Fruit fly (Drosophila melanogaster): ENCODE data around the gene Snm1.

Gene Snm1

dm6 chr3R:5599521-5600360, 44.9 kb downstream of the Snm1 start:
- TF ChIP-seq CG11617 (GFP tag; optimal IDR thresholded peaks at IDR 0.05) (no peak), toe (GFP tag; optimal IDR thresholded peaks at IDR 0.05) (no peak), ovo (GFP tag; optimal IDR thresholded peaks at IDR 0.05) (peak; percentile 4), cnc (optimal IDR thresholded peaks at IDR 0.05) (no peak), CG12768 (GFP tag; optimal IDR thresholded peaks at IDR 0.05) (no peak), CG7045 (GFP tag; optimal IDR thresholded peaks at IDR 0.05) (no peak), pad (GFP tag; optimal IDR thresholded peaks at IDR 0.05) (no peak), CG7101 (tag; optimal IDR thresholded peaks at IDR 0.05) (no peak), CG14711 (tag; optimal IDR thresholded peaks at IDR 0.05) (peak; percentile 36), CG5204 (GFP tag; optimal IDR thresholded peaks at IDR 0.05) (no peak), bab1 (GFP tag; optimal IDR thresholded peaks at IDR 0.05) (no peak), CG1620 (GFP tag; optimal IDR thresholded peaks at IDR 0.05) (no peak), Crg-1 (GFP tag; optimal IDR thresholded peaks at IDR 0.05) (no peak), Mnt (GFP tag; optimal IDR thresholded peaks at IDR 0.05) (peak; percentile 97), tj (GFP tag; optimal IDR thresholded peaks at IDR 0.05) (peak; percentile 8), Clk (GFP tag; optimal IDR thresholded peaks at IDR 0.05) (no peak), CG33017 (tag; optimal IDR thresholded peaks at IDR 0.05) (no peak), cic (GFP tag; optimal IDR thresholded peaks at IDR 0.05) (peak; percentile 45), kay (GFP tag; ENCODE audit: borderline replicate concordance) (no peak), Hr96 (GFP tag; optimal IDR thresholded peaks at IDR 0.05) (no peak)

- TF ChIP-seq toe (GFP tag; optimal IDR thresholded peaks at IDR 0.05) (no peak), CG33017 (tag; optimal IDR thresholded peaks at IDR 0.05) (peak; percentile 74), Crg-1 (GFP tag; optimal IDR thresholded peaks at IDR 0.05) (no peak), CG5204 (GFP tag; optimal IDR thresholded peaks at IDR 0.05) (no peak), Clk (GFP tag; optimal IDR thresholded peaks at IDR 0.05) (no peak), CG12768 (GFP tag; optimal IDR thresholded peaks at IDR 0.05) (peak; percentile 87), kay (GFP tag; ENCODE audit: borderline replicate concordance) (peak; percentile 97), cnc (optimal IDR thresholded peaks at IDR 0.05) (peak; percentile 63 to 95), CG1620 (GFP tag; optimal IDR thresholded peaks at IDR 0.05) (peak; percentile 32), tj (GFP tag; optimal IDR thresholded peaks at IDR 0.05) (peak; percentile 67), CG11617 (GFP tag; optimal IDR thresholded peaks at IDR 0.05) (peak; percentile 65), Mnt (GFP tag; optimal IDR thresholded peaks at IDR 0.05) (peak; percentile 96), pad (GFP tag; optimal IDR thresholded peaks at IDR 0.05) (peak; percentile 67), CG7101 (tag; optimal IDR thresholded peaks at IDR 0.05) (peak; percentile 69), ovo (GFP tag; optimal IDR thresholded peaks at IDR 0.05) (peak; percentile 76), CG7045 (GFP tag; optimal IDR thresholded peaks at IDR 0.05) (peak; percentile 66), bab1 (GFP tag; optimal IDR thresholded peaks at IDR 0.05) (peak; percentile 49), Hr96 (GFP tag; optimal IDR thresholded peaks at IDR 0.05) (no peak), CG14711 (tag; optimal IDR thresholded peaks at IDR 0.05) (no peak), cic (GFP tag; optimal IDR thresholded peaks at IDR 0.05) (peak; percentile 87)
These were observed 45.6 kb downstream of the Snm1 start for dm6 chr3R:5600361-5601043.

dm6 chr3R:5601044-5601523, 46.2 kb downstream of the Snm1 start, which contains the start of the genes kra and SecS:
Gene kra (minus strand): TSS chr3R:5601136.
Gene SecS (plus strand): TSS chr3R:5601433.
- TF ChIP-seq bab1 (GFP tag; optimal IDR thresholded peaks at IDR 0.05), result peak; percentile 46
- TF ChIP-seq toe (GFP tag; optimal IDR thresholded peaks at IDR 0.05), result no peak
- TF ChIP-seq Hr96 (GFP tag; optimal IDR thresholded peaks at IDR 0.05), result no peak
- TF ChIP-seq ovo (GFP tag; optimal IDR thresholded peaks at IDR 0.05), result peak; percentile 69
- TF ChIP-seq CG12768 (GFP tag; optimal IDR thresholded peaks at IDR 0.05), result peak; percentile 14
- peak; percentile 76 for TF ChIP-seq Crg-1 (GFP tag; optimal IDR thresholded peaks at IDR 0.05)
- no peak for TF ChIP-seq Mnt (GFP tag; optimal IDR thresholded peaks at IDR 0.05)
- TF ChIP-seq pad (GFP tag; optimal IDR thresholded peaks at IDR 0.05), result no peak
- TF ChIP-seq CG14711 (tag; optimal IDR thresholded peaks at IDR 0.05), result peak; percentile 60
- peak; percentile 70 for TF ChIP-seq CG7101 (tag; optimal IDR thresholded peaks at IDR 0.05)
- no peak for TF ChIP-seq cnc (optimal IDR thresholded peaks at IDR 0.05)
- no peak for TF ChIP-seq cic (GFP tag; optimal IDR thresholded peaks at IDR 0.05)
- TF ChIP-seq tj (GFP tag; optimal IDR thresholded peaks at IDR 0.05), result no peak
- peak; percentile 80 for TF ChIP-seq CG1620 (GFP tag; optimal IDR thresholded peaks at IDR 0.05)
- peak; percentile 81 for TF ChIP-seq CG11617 (GFP tag; optimal IDR thresholded peaks at IDR 0.05)
- no peak for TF ChIP-seq CG5204 (GFP tag; optimal IDR thresholded peaks at IDR 0.05)
- TF ChIP-seq kay (GFP tag; ENCODE audit: borderline replicate concordance), result peak; percentile 94
- TF ChIP-seq CG33017 (tag; optimal IDR thresholded peaks at IDR 0.05), result peak; percentile 41
- peak; percentile 9 for TF ChIP-seq CG7045 (GFP tag; optimal IDR thresholded peaks at IDR 0.05)
- peak; percentile 25 for TF ChIP-seq Clk (GFP tag; optimal IDR thresholded peaks at IDR 0.05)

dm6 chr3R:5606477-5606876, 51.6 kb downstream of the Snm1 start, which contains the start of gene asl:
Gene asl (minus strand): TSS chr3R:5606543.
- TF ChIP-seq CG5204 (GFP tag; optimal IDR thresholded peaks at IDR 0.05) (no peak), CG7101 (tag; optimal IDR thresholded peaks at IDR 0.05) (peak; percentile 60), CG33017 (tag; optimal IDR thresholded peaks at IDR 0.05) (peak; percentile 52), CG7045 (GFP tag; optimal IDR thresholded peaks at IDR 0.05) (peak; percentile 44), cic (GFP tag; optimal IDR thresholded peaks at IDR 0.05) (peak; percentile 25), bab1 (GFP tag; optimal IDR thresholded peaks at IDR 0.05) (peak; percentile 72), CG14711 (tag; optimal IDR thresholded peaks at IDR 0.05) (peak; percentile 99), Mnt (GFP tag; optimal IDR thresholded peaks at IDR 0.05) (peak; percentile 59), CG12768 (GFP tag; optimal IDR thresholded peaks at IDR 0.05) (peak; percentile 11), Hr96 (GFP tag; optimal IDR thresholded peaks at IDR 0.05) (no peak), kay (GFP tag; ENCODE audit: borderline replicate concordance) (no peak), CG1620 (GFP tag; optimal IDR thresholded peaks at IDR 0.05) (peak; percentile 45), CG11617 (GFP tag; optimal IDR thresholded peaks at IDR 0.05) (peak; percentile 43), pad (GFP tag; optimal IDR thresholded peaks at IDR 0.05) (peak; percentile 32)

Measured in whole organism, adult.